Fruit fly (Drosophila melanogaster): Measurements from ENCODE around the gene CG42554.
A peak's percentile ranks its signal among the peaks of the same experiment; 100 is the strongest.

Gene CG42554

DNA sequence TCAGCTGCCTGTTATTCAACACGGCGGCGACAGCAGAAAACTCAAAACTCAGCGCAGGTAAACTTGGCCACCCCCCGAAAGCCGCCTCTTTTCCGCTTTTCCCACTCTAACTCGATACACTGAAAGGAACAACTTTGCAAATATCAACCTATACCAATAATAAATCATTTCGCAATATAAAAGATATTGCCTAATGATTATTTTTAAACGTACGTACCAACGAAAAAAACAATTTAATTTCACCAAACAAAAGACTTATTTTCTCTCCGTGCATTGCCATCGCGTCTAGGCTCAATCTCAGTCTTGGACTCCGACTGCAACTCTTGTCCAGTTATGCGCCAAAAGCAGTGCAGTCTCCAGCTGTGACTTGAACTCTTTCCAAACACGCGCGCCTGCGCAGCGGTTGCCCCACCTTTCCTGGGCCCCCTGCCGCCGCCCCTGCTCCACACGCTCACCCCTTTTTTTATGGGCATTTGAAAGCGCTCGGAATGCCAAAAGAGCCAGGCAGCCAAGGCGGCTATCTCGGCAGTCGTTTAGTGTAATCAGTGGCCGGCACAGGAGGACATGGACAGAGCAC, 29.8 kb upstream of the CG42554 start (continued):
- TF ChIP-seq CG6792 (GFP tag; optimal IDR thresholded peaks at IDR 0.05) (peak; percentile 63), salr (GFP tag; optimal IDR thresholded peaks at IDR 0.05) (peak; percentile 38 to 70), Sox14 (GFP tag; optimal IDR thresholded peaks at IDR 0.05) (peak; percentile 74), CG11294 (GFP tag; IDR thresholded peaks at IDR 0.05) (peak; percentile 85), CG8632 (GFP tag; optimal IDR thresholded peaks at IDR 0.05) (no peak), CG1621 (tag; optimal IDR thresholded peaks at IDR 0.05) (peak; percentile 51), CG15336 (GFP tag; IDR thresholded peaks at IDR 0.05) (peak; percentile 93), CG11762 (GFP tag; optimal IDR thresholded peaks at IDR 0.05; ENCODE audit: insufficient read depth) (peak; percentile 62), CG32006 (GFP tag; optimal IDR thresholded peaks at IDR 0.05) (peak; percentile 91), esn (GFP tag; optimal IDR thresholded peaks at IDR 0.05) (peak; percentile 54), CG9139 (GFP tag; optimal IDR thresholded peaks at IDR 0.05) (peak; percentile 36), CG8119 (GFP tag; IDR thresholded peaks at IDR 0.05) (peak; percentile 95), dac (GFP tag; optimal IDR thresholded peaks at IDR 0.05) (peak; percentile 80), CG4318 (GFP tag; optimal IDR thresholded peaks at IDR 0.05) (peak; percentile 86), topi (GFP tag; optimal IDR thresholded peaks at IDR 0.05) (peak; percentile 58), lz (GFP tag; optimal IDR thresholded peaks at IDR 0.05) (peak; percentile 66), CG10631 (GFP tag; optimal IDR thresholded peaks at IDR 0.05) (peak; percentile 81), CG31627 (GFP tag; optimal IDR thresholded peaks at IDR 0.05) (peak; percentile 40), OdsH (GFP tag; optimal IDR thresholded peaks at IDR 0.05) (peak; percentile 71), CG11902 (GFP tag; optimal IDR thresholded peaks at IDR 0.05) (peak; percentile 23), Lpt (GFP tag; optimal IDR thresholded peaks at IDR 0.05) (peak; percentile 85), Smox (GFP tag; optimal IDR thresholded peaks at IDR 0.05) (peak; percentile 36), eg (GFP tag; IDR thresholded peaks at IDR 0.05) (peak; percentile 96)

DNA sequence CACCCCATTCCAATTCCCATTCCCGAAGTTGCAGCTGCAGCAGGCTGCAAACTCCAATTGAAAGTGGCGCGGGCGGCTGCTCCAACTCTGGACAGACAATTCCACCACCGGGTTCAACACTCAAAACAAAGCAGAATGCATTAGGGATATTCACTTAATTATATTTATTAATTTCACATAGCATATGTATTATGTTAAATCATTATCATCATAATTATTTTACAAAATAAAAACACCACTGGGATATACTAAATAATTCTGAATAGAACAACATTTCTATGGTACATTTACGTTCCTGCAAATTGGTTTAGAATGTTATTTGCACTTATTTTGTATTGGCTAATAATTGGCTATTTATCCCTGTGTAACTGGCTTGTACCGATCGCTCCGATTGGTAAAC, 28.0 kb upstream of the CG42554 start:
- TF ChIP-seq CG3919 (GFP tag; optimal IDR thresholded peaks at IDR 0.05) (peak; percentile 12), CG10669 (GFP tag; optimal IDR thresholded peaks at IDR 0.05) (peak; percentile 14), CG8632 (GFP tag; optimal IDR thresholded peaks at IDR 0.05) (no peak), spab (GFP tag; optimal IDR thresholded peaks at IDR 0.05) (peak; percentile 18), CG6808 (GFP tag; optimal IDR thresholded peaks at IDR 0.05) (peak; percentile 9), salr (GFP tag; optimal IDR thresholded peaks at IDR 0.05) (no peak), esn (GFP tag; optimal IDR thresholded peaks at IDR 0.05) (peak; percentile 34), CG15336 (GFP tag; IDR thresholded peaks at IDR 0.05) (peak; percentile 49), lz (GFP tag; optimal IDR thresholded peaks at IDR 0.05) (no peak), acj6 (GFP tag; optimal IDR thresholded peaks at IDR 0.05) (no peak), CG10631 (GFP tag; optimal IDR thresholded peaks at IDR 0.05) (peak; percentile 24), pdm3 (GFP tag; optimal IDR thresholded peaks at IDR 0.05) (peak; percentile 16), fd85E (GFP tag; optimal IDR thresholded peaks at IDR 0.05) (no peak), CG11902 (GFP tag; optimal IDR thresholded peaks at IDR 0.05) (no peak), svp (GFP tag) (peak; percentile 46), CG31627 (GFP tag; optimal IDR thresholded peaks at IDR 0.05) (no peak), CG3032 (tag; optimal IDR thresholded peaks at IDR 0.05) (peak; percentile 59), achi (GFP tag; optimal IDR thresholded peaks at IDR 0.05) (peak; percentile 14), Eip78C (GFP tag) (peak; percentile 78), Ets96B (tag; optimal IDR thresholded peaks at IDR 0.05) (peak; percentile 57), CG32006 (GFP tag; optimal IDR thresholded peaks at IDR 0.05) (peak; percentile 43), OdsH (GFP tag; optimal IDR thresholded peaks at IDR 0.05) (peak; percentile 36), Hr4 (GFP tag; optimal IDR thresholded peaks at IDR 0.05) (peak; percentile 48), CG11294 (GFP tag; IDR thresholded peaks at IDR 0.05) (no peak), Smox (GFP tag; optimal IDR thresholded peaks at IDR 0.05) (peak; percentile 4), Met (GFP tag; optimal IDR thresholded peaks at IDR 0.05) (peak; percentile 40), topi (GFP tag; optimal IDR thresholded peaks at IDR 0.05) (peak; percentile 22), CG4318 (GFP tag; optimal IDR thresholded peaks at IDR 0.05) (peak; percentile 13), Eip75B (GFP tag; optimal IDR thresholded peaks at IDR 0.05) (no peak), CG6276 (GFP tag; optimal IDR thresholded peaks at IDR 0.05) (peak; percentile 37), Hr38 (GFP tag; optimal IDR thresholded peaks at IDR 0.05) (no peak), Eip93F (GFP tag; optimal IDR thresholded peaks at IDR 0.05) (no peak), CG8119 (GFP tag; IDR thresholded peaks at IDR 0.05) (peak; percentile 67; the same call in 2 of the 3 replicates)

All from whole organism, prepupa.